Worm (Caenorhabditis elegans): ENCODE results near the gene F45E1.5.

- TF ChIP-seq flt-1 (GFP tag; IDR thresholded peaks at IDR 0.05) = no peak
- no peak for TF ChIP-seq ref-1 (GFP tag; conservative IDR thresholded peaks at IDR 0.05)
- no peak for TF ChIP-seq tab-1 (GFP tag; IDR thresholded peaks at IDR 0.05)
- no peak for TF ChIP-seq ztf-29 (GFP tag; IDR thresholded peaks at IDR 0.05)
- no peak for TF ChIP-seq cog-1 (tag; optimal IDR thresholded peaks at IDR 0.05)
These were observed 45.1 kb downstream of the F45E1.5 start for ce11 chrX:8021609-8022008.
